Fruit fly (Drosophila melanogaster): ENCODE results near the gene dati.

- no peak for TF ChIP-seq brk (GFP tag; optimal IDR thresholded peaks at IDR 0.05)
- no peak for TF ChIP-seq fru (GFP tag; optimal IDR thresholded peaks at IDR 0.05)
Measured at dm6 chr4:429500-429899, 34.1 kb upstream of the dati start.
